Fruit fly (Drosophila melanogaster) whole organism, embryonic: ENCODE measurements around the gene Dsp1.

Source experiments
- BEAF-32 ChIP-seq: fragments of 200-800 bp; sonication (Bioruptor generic); optimal IDR thresholded peaks from 3 replicates; lab custom pipeline; 2017; ENCODE audit warnings: missing biosample characterization, missing genetic modification characterization, mild to moderate bottlenecking, moderate library complexity, missing genetic modification reagents
- Blimp-1 ChIP-seq: fragments of 200-800 bp; sonication (Bioruptor generic); optimal IDR thresholded peaks from 3 replicates; lab custom pipeline; 2018; ENCODE audit warnings: missing biosample characterization, missing genetic modification characterization, mild to moderate bottlenecking, moderate library complexity, missing genetic modification reagents
- CG10147 ChIP-seq: fragments of 200-800 bp; sonication (Bioruptor generic); optimal IDR thresholded peaks from 2 replicates; lab custom pipeline; 2019; ENCODE audit warnings: missing biosample characterization, mild to moderate bottlenecking, missing genetic modification characterization, moderate library complexity
- CG10543 ChIP-seq: fragments of 200-800 bp; sonication (Bioruptor generic); optimal IDR thresholded peaks from 3 replicates; lab custom pipeline; 2017; ENCODE audit warnings: missing biosample characterization, mild to moderate bottlenecking, missing genetic modification characterization, moderate library complexity
- CG11085 ChIP-seq: fragments of 200-800 bp; sonication (Bioruptor generic); IDR thresholded peaks from 2 replicates; pipeline ENCODE4 v1.3.6; 2022; ENCODE audit warnings: missing biosample characterization, missing genetic modification characterization
- CG11696 ChIP-seq: fragments of 200-800 bp; sonication (Bioruptor generic); IDR thresholded peaks from 2 replicates; pipeline ENCODE4 v1.3.6; 2022; ENCODE audit warnings: missing biosample characterization, missing genetic modification characterization
- CG13123 ChIP-seq: fragments of 200-800 bp; sonication (Bioruptor generic); optimal IDR thresholded peaks from 2 replicates; lab custom pipeline; 2016; ENCODE audit warnings: missing biosample characterization, missing genetic modification characterization
- CG16813 ChIP-seq: fragments of 200-800 bp; sonication (Bioruptor generic); IDR thresholded peaks from 3 replicates; pipeline ENCODE4 v1.3.6; 2022; ENCODE audit warnings: missing biosample characterization, missing genetic modification characterization; ENCODE audit not compliant: partially characterized antibody
- CG34224 ChIP-seq: fragments of 200-800 bp; sonication (Bioruptor generic); IDR thresholded peaks from 3 replicates; pipeline ENCODE4 v1.3.6; 2022; ENCODE audit warnings: missing biosample characterization, missing genetic modification characterization; ENCODE audit not compliant: partially characterized antibody
- CG34422 ChIP-seq: fragments of 200-800 bp; sonication (Bioruptor generic); IDR thresholded peaks from 3 replicates; pipeline ENCODE4 v1.3.6; 2022; ENCODE audit warnings: missing biosample characterization, missing genetic modification characterization
- CG4424 ChIP-seq: fragments of 200-800 bp; sonication (Bioruptor generic); optimal IDR thresholded peaks from 3 replicates; lab custom pipeline; 2016; ENCODE audit warnings: missing biosample characterization, missing genetic modification characterization
- CG4617 ChIP-seq: fragments of 200-800 bp; sonication (Bioruptor generic); optimal IDR thresholded peaks from 3 replicates; lab custom pipeline; 2016; ENCODE audit warnings: missing biosample characterization, missing genetic modification characterization, borderline replicate concordance
- CG7556 ChIP-seq: fragments of 200-800 bp; sonication (Bioruptor generic); optimal IDR thresholded peaks from 2 replicates; lab custom pipeline; 2017; ENCODE audit warnings: missing biosample characterization, mild to moderate bottlenecking, missing genetic modification characterization
- CG8290 ChIP-seq, 3 experiments: fragments of 200-800 bp; sonication (Bioruptor generic); optimal IDR thresholded peaks; 2 replicates each; lab custom pipeline; 2016 to 2019; ENCODE audit warnings: missing biosample characterization in 3 of 3, missing genetic modification characterization in 3 of 3, mild to moderate bottlenecking in 2 of 3, moderate library complexity in 1 of 3
- CG9817 ChIP-seq: fragments of 200-800 bp; sonication (Bioruptor generic); optimal IDR thresholded peaks from 2 replicates; lab custom pipeline; 2018; ENCODE audit warnings: missing biosample characterization, mild to moderate bottlenecking, missing genetic modification characterization, moderate library complexity
- Doc2 ChIP-seq: fragments of 200-800 bp; sonication (Bioruptor generic); IDR thresholded peaks from 2 replicates; pipeline ENCODE4 v1.3.6; 2022; ENCODE audit warnings: missing biosample characterization, missing genetic modification characterization
- Dp ChIP-seq: fragments of 200-800 bp; sonication (Bioruptor generic); optimal IDR thresholded peaks from 2 replicates; lab custom pipeline; 2018; ENCODE audit warnings: missing biosample characterization, mild to moderate bottlenecking, missing genetic modification characterization, moderate library complexity
- Fer2 ChIP-seq: fragments of 200-800 bp; sonication (Bioruptor generic); optimal IDR thresholded peaks from 2 replicates; lab custom pipeline; 2018; ENCODE audit warnings: missing biosample characterization, mild to moderate bottlenecking, missing genetic modification characterization, moderate library complexity
- Hand ChIP-seq: fragments of 200-800 bp; sonication (Bioruptor generic); optimal IDR thresholded peaks from 2 replicates; lab custom pipeline; 2017; ENCODE audit warnings: mild to moderate bottlenecking, missing biosample characterization, missing genetic modification reagents, missing genetic modification characterization
- Jarid2 ChIP-seq: fragments of 200-800 bp; sonication (Bioruptor generic); optimal IDR thresholded peaks from 3 replicates; lab custom pipeline; 2017; ENCODE audit warnings: mild to moderate bottlenecking, missing biosample characterization, missing genetic modification reagents, missing genetic modification characterization
- Kr ChIP-seq: fragments of 200-800 bp; sonication (Bioruptor generic); optimal IDR thresholded peaks from 2 replicates; lab custom pipeline; 2017; ENCODE audit warnings: missing biosample characterization, mild to moderate bottlenecking, missing genetic modification characterization
- Lim3 ChIP-seq: fragments of 200-800 bp; sonication (Bioruptor generic); IDR thresholded peaks from 2 replicates; pipeline ENCODE4 v1.3.6; 2022; ENCODE audit warnings: missing biosample characterization, missing genetic modification characterization
- Mes4 ChIP-seq: fragments of 200-800 bp; sonication (Bioruptor generic); optimal IDR thresholded peaks from 2 replicates; lab custom pipeline; 2016; ENCODE audit warnings: missing biosample characterization, missing genetic modification characterization
- NfI ChIP-seq: fragments of 200-800 bp; sonication (Bioruptor generic); optimal IDR thresholded peaks from 3 replicates; lab custom pipeline; 2018; ENCODE audit warnings: missing biosample characterization, mild to moderate bottlenecking, missing genetic modification characterization, moderate library complexity
- Ravus ChIP-seq: fragments of 200-800 bp; sonication (Bioruptor generic); IDR thresholded peaks from 2 replicates; pipeline ENCODE4 v1.3.6; 2022; ENCODE audit warnings: missing biosample characterization, missing genetic modification characterization
- TFAM ChIP-seq: fragments of 200-800 bp; sonication (Bioruptor generic); optimal IDR thresholded peaks from 2 replicates; lab custom pipeline; 2017; ENCODE audit warnings: missing biosample characterization, missing genetic modification characterization, inconsistent platforms
- Trl ChIP-seq, 3 experiments: fragments of >200 bp in 2 of 3; fragments of 200-800 bp in 1 of 3; sonication (Bioruptor generic) in 1 of 3; optimal IDR thresholded peaks; 2 replicates in 1 of 3; 3 replicates in 2 of 3; lab custom pipeline; 2016 to 2017; ENCODE audit warnings: missing biosample characterization in 1 of 3, missing genetic modification characterization in 1 of 3
- chinmo ChIP-seq: fragments of 200-800 bp; sonication (Bioruptor generic); IDR thresholded peaks from 4 replicates; pipeline ENCODE4 v1.3.6; 2022; ENCODE audit warnings: missing biosample characterization, missing genetic modification characterization; ENCODE audit not compliant: partially characterized antibody
- da ChIP-seq: fragments of 200-800 bp; sonication (Bioruptor generic); optimal IDR thresholded peaks from 2 replicates; lab custom pipeline; 2016; ENCODE audit warnings: missing biosample characterization, missing genetic modification characterization
- dimm ChIP-seq: fragments of 200-800 bp; sonication (Bioruptor generic); IDR thresholded peaks from 2 replicates; pipeline ENCODE4 v1.3.6; 2022; ENCODE audit warnings: missing biosample characterization, missing genetic modification characterization
- fru ChIP-seq: fragments of >200 bp; optimal IDR thresholded peaks from 2 replicates; lab custom pipeline; 2017
- grn ChIP-seq: fragments of 200-800 bp; sonication (Bioruptor generic); optimal IDR thresholded peaks from 3 replicates; lab custom pipeline; 2017; ENCODE audit warnings: missing biosample characterization, missing genetic modification characterization
- h ChIP-seq: fragments of >200 bp; optimal IDR thresholded peaks from 2 replicates; lab custom pipeline; 2017
- ham ChIP-seq: fragments of 200-800 bp; sonication (Bioruptor generic); IDR thresholded peaks from 2 replicates; pipeline ENCODE4 v1.3.6; 2022; ENCODE audit warnings: missing biosample characterization, missing genetic modification characterization
- lola ChIP-seq, 3 experiments: fragments of >200 bp in 2 of 3; fragments of 200-800 bp in 1 of 3; sonication (Bioruptor generic) in 1 of 3; optimal IDR thresholded peaks; 2 replicates each; lab custom pipeline; 2017 to 2019; ENCODE audit warnings: missing biosample characterization in 3 of 3, missing genetic modification characterization in 3 of 3, mild to moderate bottlenecking in 1 of 3, moderate library complexity in 1 of 3
- oc ChIP-seq: fragments of 200-800 bp; sonication (Bioruptor generic); optimal IDR thresholded peaks from 2 replicates; lab custom pipeline; 2018; ENCODE audit warnings: missing biosample characterization, mild to moderate bottlenecking, missing genetic modification characterization, moderate library complexity
- pan ChIP-seq, 4 experiments: fragments of >200 bp in 3 of 4; fragments of 200-800 bp in 1 of 4; sonication (Bioruptor generic) in 1 of 4; optimal IDR thresholded peaks in 3 of 4; IDR thresholded peaks in 1 of 4; 2 replicates each; pipeline versions ENCODE4 v1.3.6 to Lab custom; 2017 to 2022; ENCODE audit warnings: missing biosample characterization in 2 of 4, missing genetic modification characterization in 2 of 4, mixed read lengths in 1 of 4
- pb ChIP-seq: fragments of 200-800 bp; sonication (Bioruptor generic); optimal IDR thresholded peaks from 3 replicates; lab custom pipeline; 2016; ENCODE audit warnings: missing biosample characterization, missing genetic modification characterization
- pho ChIP-seq: fragments of 200-800 bp; sonication (Bioruptor generic); optimal IDR thresholded peaks from 2 replicates; lab custom pipeline; 2016; ENCODE audit warnings: missing biosample characterization, missing genetic modification characterization
- sima ChIP-seq: fragments of 200-800 bp; sonication (Bioruptor generic); optimal IDR thresholded peaks from 2 replicates; lab custom pipeline; 2016; ENCODE audit warnings: missing biosample characterization, missing genetic modification characterization
- sob ChIP-seq: fragments of 200-800 bp; sonication (Bioruptor generic); IDR thresholded peaks from 2 replicates; pipeline ENCODE4 v1.3.6; 2022; ENCODE audit warnings: missing biosample characterization, missing genetic modification characterization
- tin ChIP-seq: fragments of 200-800 bp; sonication (Bioruptor generic); optimal IDR thresholded peaks from 3 replicates; lab custom pipeline; 2016; ENCODE audit warnings: missing biosample characterization, missing genetic modification characterization
- tll ChIP-seq, 2 experiments: fragments of 200-800 bp in 1 of 2; fragments of >200 bp in 1 of 2; sonication (Bioruptor generic) in 1 of 2; optimal IDR thresholded peaks; 2 replicates each; lab custom pipeline; 2017 to 2019; ENCODE audit warnings: missing biosample characterization in 2 of 2, missing genetic modification characterization in 2 of 2, mild to moderate bottlenecking in 1 of 2, moderate library complexity in 1 of 2
- wek ChIP-seq: fragments of 200-800 bp; sonication (Bioruptor generic); optimal IDR thresholded peaks from 3 replicates; lab custom pipeline; 2018; ENCODE audit warnings: missing biosample characterization, mild to moderate bottlenecking, missing genetic modification characterization, moderate library complexity
- zen ChIP-seq: fragments of 200-800 bp; sonication (Bioruptor generic); optimal IDR thresholded peaks from 3 replicates; lab custom pipeline; 2018; ENCODE audit warnings: missing biosample characterization, mild to moderate bottlenecking, missing genetic modification characterization, moderate library complexity
- zf30C ChIP-seq: fragments of 200-800 bp; sonication (Bioruptor generic); optimal IDR thresholded peaks from 3 replicates; lab custom pipeline; 2018; ENCODE audit warnings: missing biosample characterization, mild to moderate bottlenecking, missing genetic modification characterization
- zfh1 ChIP-seq: fragments of 200-800 bp; sonication (Bioruptor generic); IDR thresholded peaks from 3 replicates; pipeline ENCODE4 v1.3.6; 2022; ENCODE audit warnings: missing biosample characterization, missing genetic modification characterization

The Dsp1 gene

dm6 chrX:16313078-16313875 lies 20.1 kb upstream of the Dsp1 start, which contains the start of the genes CG9915 and SWIP (continued):
- TF ChIP-seq CG9817 (tag; lab: Kevin White, UChicago) (no peak), Ravus (no peak), CG8290 (GFP tag; optimal IDR thresholded peaks at IDR 0.05; lab: Kevin White, UChicago) (peak; percentile 50), CG8290 (tag; optimal IDR thresholded peaks at IDR 0.05; lab: Kevin White, UChicago) (peak in 1 of 2 experiments; percentile 47), sob (GFP tag; lab: Robert Waterston, UW) (no peak), tll (GFP tag; optimal IDR thresholded peaks at IDR 0.05; lab: Kevin White, UChicago) (no peak), zen (tag; lab: Kevin White, UChicago) (peak; percentile 31), Mes4 (GFP tag; lab: Kevin White, UChicago) (no peak), CG11696 (GFP tag; lab: Robert Waterston, UW) (no peak), CG4424 (GFP tag; lab: Kevin White, UChicago) (no peak), wek (no peak), pb (GFP tag; lab: Kevin White, UChicago) (no peak), CG7556 (no peak), zf30C (GFP tag; lab: Kevin White, UChicago) (no peak), pan (optimal IDR thresholded peaks at IDR 0.05; lab: Kevin White, UChicago) (no peak), pan (GFP tag; optimal IDR thresholded peaks at IDR 0.05 in 1 of 2, IDR thresholded peaks at IDR 0.05 in 1 of 2) (no peak), Kr (GFP tag; lab: Kevin White, UChicago) (no peak), Dp (GFP tag; lab: Kevin White, UChicago) (peak; percentile 43), Jarid2 (GFP tag; lab: Kevin White, UChicago) (no peak), Trl (optimal IDR thresholded peaks at IDR 0.05; lab: Kevin White, UChicago) (no peak), Trl (GFP tag; optimal IDR thresholded peaks at IDR 0.05; lab: Kevin White, UChicago) (no peak), da (GFP tag; lab: Kevin White, UChicago) (no peak), CG11085 (GFP tag; lab: Robert Waterston, UW) (no peak), CG13123 (no peak), CG16813 (GFP tag; lab: Robert Waterston, UW) (peak; percentile 70), Doc2 (GFP tag; lab: Robert Waterston, UW) (no peak), h (lab: Kevin White, UChicago) (no peak), chinmo (GFP tag; lab: Robert Waterston, UW) (no peak), oc (tag; lab: Kevin White, UChicago) (no peak), grn (GFP tag; lab: Kevin White, UChicago) (no peak), CG10543 (no peak), ham (GFP tag; lab: Robert Waterston, UW) (no peak), fru (no peak), CG4617 (no peak), Lim3 (no peak), zfh1 (GFP tag; lab: Robert Waterston, UW) (no peak), tin (GFP tag; lab: Kevin White, UChicago) (no peak), Blimp-1 (GFP tag; lab: Kevin White, UChicago) (no peak), lola (GFP tag; optimal IDR thresholded peaks at IDR 0.05; lab: Kevin White, UChicago) (peak in 1 of 3 experiments; percentile 53), pho (GFP tag; lab: Kevin White, UChicago) (no peak), NfI (GFP tag; lab: Kevin White, UChicago) (no peak), CG34422 (GFP tag; lab: Robert Waterston, UW) (no peak), CG34224 (GFP tag; lab: Robert Waterston, UW) (no peak; the same call in 2 of the 3 replicates), CG10147 (GFP tag; lab: Kevin White, UChicago) (no peak), BEAF-32 (GFP tag; lab: Kevin White, UChicago) (peak; percentile 30), Fer2 (tag; lab: Kevin White, UChicago) (no peak), sima (GFP tag; lab: Kevin White, UChicago) (no peak), dimm (GFP tag; lab: Robert Waterston, UW) (no peak), Hand (GFP tag; lab: Kevin White, UChicago) (no peak), TFAM (no peak)
